Worm (Caenorhabditis elegans): ENCODE measurements around the gene Y43F8B.7.

The Y43F8B.7 gene

ce11 chrV:19455650-19456049, 34.9 kb upstream of the Y43F8B.7 start, which contains the start of the genes Y43F8B.13 and Y43F8B.14:
TSS of gene Y43F8B.13 (plus strand) at chrV:19455950.
TSS of gene Y43F8B.14 (minus strand) at chrV:19455971.
- TF ChIP-seq unc-86 (tag; optimal IDR thresholded peaks at IDR 0.05) = no peak
- no peak for TF ChIP-seq ama-1 (optimal IDR thresholded peaks at IDR 0.05)
- TF ChIP-seq che-1 (tag; optimal IDR thresholded peaks at IDR 0.05) = no peak
- TF ChIP-seq pros-1 (tag; optimal IDR thresholded peaks at IDR 0.05) = no peak
- TF ChIP-seq tbx-2 (tag; optimal IDR thresholded peaks at IDR 0.05) = no peak
- TF ChIP-seq dve-1 (tag; optimal IDR thresholded peaks at IDR 0.05) = no peak
- no peak for TF ChIP-seq ceh-45 (GFP tag; IDR thresholded peaks at IDR 0.05)
- no peak for TF ChIP-seq unc-55 (GFP tag; optimal IDR thresholded peaks at IDR 0.05)
- TF ChIP-seq ahr-1 (tag; optimal IDR thresholded peaks at IDR 0.05) = no peak
- TF ChIP-seq pax-1 (tag; optimal IDR thresholded peaks at IDR 0.05) = no peak
- TF ChIP-seq ceh-18 (tag; optimal IDR thresholded peaks at IDR 0.05) = no peak
- TF ChIP-seq hlh-30 (tag; optimal IDR thresholded peaks at IDR 0.05; ENCODE audit: insufficient read depth) = no peak
- TF ChIP-seq elt-2 (tag; optimal IDR thresholded peaks at IDR 0.05) = no peak
- no peak for TF ChIP-seq nhr-232 (tag; optimal IDR thresholded peaks at IDR 0.05)
- TF ChIP-seq ceh-31 (tag; optimal IDR thresholded peaks at IDR 0.05) = no peak
- TF ChIP-seq pat-9 (tag; optimal IDR thresholded peaks at IDR 0.05) = no peak
- TF ChIP-seq rnt-1 (tag; optimal IDR thresholded peaks at IDR 0.05) = no peak
- no peak for TF ChIP-seq ceh-14 (tag; optimal IDR thresholded peaks at IDR 0.05)

ce11 chrV:19457120-19457519, 33.4 kb upstream of the Y43F8B.7 start, which contains the start of gene Y43F8B.24:
TSS of gene Y43F8B.24 (plus strand) at chrV:19457420.
- no peak for TF ChIP-seq fax-1 (tag; optimal IDR thresholded peaks at IDR 0.05)
- TF ChIP-seq pros-1 (tag; optimal IDR thresholded peaks at IDR 0.05) = no peak
- TF ChIP-seq pag-3 (tag; optimal IDR thresholded peaks at IDR 0.05; ENCODE audit: borderline replicate concordance) = no peak
- TF ChIP-seq T23F11.4 (GFP tag; optimal IDR thresholded peaks at IDR 0.05) = no peak
- TF ChIP-seq hlh-6 (tag; optimal IDR thresholded peaks at IDR 0.05) = no peak
- TF ChIP-seq hlh-8 (tag; optimal IDR thresholded peaks at IDR 0.05) = no peak
- TF ChIP-seq hlh-13 (GFP tag; optimal IDR thresholded peaks at IDR 0.05) = no peak
- no peak for TF ChIP-seq hlh-15 (tag; optimal IDR thresholded peaks at IDR 0.05)
- no peak for TF ChIP-seq ceh-19 (GFP tag; optimal IDR thresholded peaks at IDR 0.05)
- TF ChIP-seq sox-4 (tag; optimal IDR thresholded peaks at IDR 0.05) = no peak
- no peak for TF ChIP-seq lim-6 (tag; optimal IDR thresholded peaks at IDR 0.05)

- TF ChIP-seq ets-4 (tag; optimal IDR thresholded peaks at IDR 0.05) = no peak
- no peak for TF ChIP-seq ceh-6 (GFP tag; optimal IDR thresholded peaks at IDR 0.05)
- TF ChIP-seq T23F11.4 (GFP tag; optimal IDR thresholded peaks at IDR 0.05) = no peak
- TF ChIP-seq dmd-4 (tag; optimal IDR thresholded peaks at IDR 0.05; ENCODE audit: borderline replicate concordance) = no peak
- TF ChIP-seq C38D4.7 (GFP tag; optimal IDR thresholded peaks at IDR 0.05) = no peak
- TF ChIP-seq sdc-2 (tag; optimal IDR thresholded peaks at IDR 0.05) = no peak
- TF ChIP-seq lin-11 (tag; optimal IDR thresholded peaks at IDR 0.05) = no peak
- no peak for TF ChIP-seq ama-1 (optimal IDR thresholded peaks at IDR 0.05)
- no peak for TF ChIP-seq ceh-34 (tag; optimal IDR thresholded peaks at IDR 0.05)
These were observed 28.5 kb upstream of the Y43F8B.7 start, which contains the start of gene Y43F8B.15 for ce11 chrV:19462020-19462419. TSS of gene Y43F8B.15 (minus strand) at chrV:19462120.

- no peak for TF ChIP-seq che-1 (tag; optimal IDR thresholded peaks at IDR 0.05)
- TF ChIP-seq ahr-1 (tag; optimal IDR thresholded peaks at IDR 0.05) = no peak
- TF ChIP-seq elt-4 (tag; optimal IDR thresholded peaks at IDR 0.05) = no peak
- TF ChIP-seq pqm-1 (tag; optimal IDR thresholded peaks at IDR 0.05) = no peak
- no peak for TF ChIP-seq nhr-11 (tag; optimal IDR thresholded peaks at IDR 0.05)
- no peak for TF ChIP-seq ceh-2 (tag; optimal IDR thresholded peaks at IDR 0.05)
- TF ChIP-seq dve-1 (tag; optimal IDR thresholded peaks at IDR 0.05) = no peak
- no peak for TF ChIP-seq ama-1 (optimal IDR thresholded peaks at IDR 0.05)
- TF ChIP-seq syd-9 (tag; optimal IDR thresholded peaks at IDR 0.05) = no peak
- TF ChIP-seq nfya-1 (tag; optimal IDR thresholded peaks at IDR 0.05) = no peak
- TF ChIP-seq fkh-10 (GFP tag; optimal IDR thresholded peaks at IDR 0.05) = no peak
- TF ChIP-seq ceh-45 (GFP tag; IDR thresholded peaks at IDR 0.05) = no peak
- TF ChIP-seq K09A11.1 (tag; optimal IDR thresholded peaks at IDR 0.05; ENCODE audit: insufficient read depth) = no peak
- no peak for TF ChIP-seq pha-4 (tag; optimal IDR thresholded peaks at IDR 0.05)
- TF ChIP-seq tbx-7 (tag; optimal IDR thresholded peaks at IDR 0.05) = no peak
- TF ChIP-seq ceh-48 (tag; optimal IDR thresholded peaks at IDR 0.05) = no peak
- TF ChIP-seq lin-11 (tag; optimal IDR thresholded peaks at IDR 0.05) = no peak
These were observed 27.9 kb upstream of the Y43F8B.7 start, which contains the start of gene Y43F8B.25 for ce11 chrV:19462612-19463011. TSS of gene Y43F8B.25 (plus strand) at chrV:19462912.

All from whole organism, late embryonic.